Fruit fly (Drosophila melanogaster) whole organism: ENCODE data around the gene mRpS21.

Experiments used
- CG8478 ChIP-seq: fragments of >200 bp; optimal IDR thresholded peaks from 2 replicates; lab custom pipeline; 2018; ENCODE audit warnings: inconsistent platforms
- Dll ChIP-seq: fragments of >200 bp; optimal IDR thresholded peaks from 2 replicates; lab custom pipeline; 2017
- pan ChIP-seq: fragments of >200 bp; optimal IDR thresholded peaks from 2 replicates; lab custom pipeline; 2017
- psq ChIP-seq: fragments of >200 bp; optimal IDR thresholded peaks from 2 replicates; lab custom pipeline; 2017
- usp ChIP-seq: fragments of >200 bp; optimal IDR thresholded peaks from 2 replicates; lab custom pipeline; 2017; ENCODE audit warnings: missing biosample characterization, missing genetic modification characterization, mixed read lengths

- TF ChIP-seq CG8478 (lab: Kevin White, UChicago) (no peak), pan (lab: Kevin White, UChicago) (no peak), usp (GFP tag; lab: Kevin White, UChicago) (no peak), psq (no peak), Dll (lab: Kevin White, UChicago) (no peak)
Observed at dm6 chr3R:13385105-13385504, 3.5 kb upstream of the mRpS21 start.
